Worm (Caenorhabditis elegans): Measurements from ENCODE around the gene hsp-6.

hsp-6 gene

DNA sequence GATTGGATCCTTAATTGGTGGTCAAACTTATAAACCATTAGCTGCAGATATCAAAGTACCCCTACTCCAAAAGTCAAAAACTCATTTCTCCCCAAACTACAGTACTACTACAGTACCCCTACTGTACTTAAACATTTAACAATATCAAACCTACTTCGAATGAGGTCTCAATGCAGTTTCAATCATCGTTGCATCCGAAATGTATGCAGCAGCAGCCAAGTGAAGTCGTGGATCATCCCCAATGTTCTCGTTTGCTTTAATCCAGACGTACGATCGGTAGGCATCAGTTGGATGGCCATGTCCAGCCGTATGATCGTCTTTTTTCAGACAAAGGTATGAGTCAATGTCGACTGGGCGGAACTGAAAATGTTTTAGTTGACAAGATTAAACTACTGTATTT lies 31.0 kb upstream of the hsp-6 start:
- TF ChIP-seq nhr-85 (tag), result no peak
- TF ChIP-seq lir-3 (tag; optimal IDR thresholded peaks at IDR 0.05; ENCODE audit: poor library complexity), result no peak
- no peak for TF ChIP-seq tlp-1 (tag; optimal IDR thresholded peaks at IDR 0.05)
- TF ChIP-seq alr-1 (tag; optimal IDR thresholded peaks at IDR 0.05; ENCODE audit: borderline replicate concordance), result no peak
- no peak for TF ChIP-seq nhr-237 (tag; optimal IDR thresholded peaks at IDR 0.05)
- no peak for TF ChIP-seq xbp-1 (tag; optimal IDR thresholded peaks at IDR 0.05)
- no peak for TF ChIP-seq nhr-28 (tag; optimal IDR thresholded peaks at IDR 0.05)
- TF ChIP-seq zip-4 (GFP tag; optimal IDR thresholded peaks at IDR 0.05), result no peak
- no peak for TF ChIP-seq nhr-47 (tag; optimal IDR thresholded peaks at IDR 0.05)
- TF ChIP-seq lin-15B (tag; optimal IDR thresholded peaks at IDR 0.05), result no peak
- no peak for TF ChIP-seq lsy-2 (tag; optimal IDR thresholded peaks at IDR 0.05)
- no peak for TF ChIP-seq unc-30 (tag; optimal IDR thresholded peaks at IDR 0.05)
- no peak for TF ChIP-seq zag-1 (tag; optimal IDR thresholded peaks at IDR 0.05)
- no peak for TF ChIP-seq aha-1 (tag; optimal IDR thresholded peaks at IDR 0.05)
- no peak for TF ChIP-seq pax-3 (tag; optimal IDR thresholded peaks at IDR 0.05)
- TF ChIP-seq ceh-63 (GFP tag; optimal IDR thresholded peaks at IDR 0.05), result no peak
- no peak for TF ChIP-seq sup-37 (GFP tag; optimal IDR thresholded peaks at IDR 0.05)
- TF ChIP-seq ets-5 (GFP tag; IDR thresholded peaks at IDR 0.05), result no peak
- TF ChIP-seq Y116A8C.19 (tag; optimal IDR thresholded peaks at IDR 0.05; ENCODE audit: borderline replicate concordance), result no peak

DNA sequence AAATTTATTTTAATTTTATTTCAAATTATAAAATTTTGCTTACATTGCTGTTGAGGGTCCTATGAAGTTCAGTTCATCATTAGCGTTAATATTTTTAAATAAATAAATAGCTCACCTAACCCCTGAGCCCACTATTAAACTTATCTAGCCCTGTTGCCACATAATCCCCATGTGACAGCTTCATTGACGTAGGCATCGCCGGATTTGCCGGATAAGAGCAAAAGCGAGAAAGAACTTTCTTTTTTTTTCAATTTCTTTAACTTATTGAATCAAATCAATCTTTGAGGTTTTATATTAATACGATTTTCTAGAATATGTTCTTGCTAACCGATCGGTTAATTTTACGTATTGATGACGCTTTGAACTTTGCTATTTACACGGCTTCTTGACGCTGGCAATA lies 25.4 kb upstream of the hsp-6 start:
- TF ChIP-seq zag-1 (tag; optimal IDR thresholded peaks at IDR 0.05), result no peak
- TF ChIP-seq lin-14 (GFP tag; optimal IDR thresholded peaks at IDR 0.05), result no peak
- no peak for TF ChIP-seq C34B4.2 (tag; optimal IDR thresholded peaks at IDR 0.05)
- no peak for TF ChIP-seq lir-3 (tag; optimal IDR thresholded peaks at IDR 0.05; ENCODE audit: poor library complexity)
- TF ChIP-seq mab-9 (GFP tag; IDR thresholded peaks at IDR 0.05), result no peak
- TF ChIP-seq ces-1 (GFP tag; optimal IDR thresholded peaks at IDR 0.05), result no peak
- no peak for TF ChIP-seq C04F5.9 (tag; optimal IDR thresholded peaks at IDR 0.05)
- no peak for TF ChIP-seq elt-2 (tag; optimal IDR thresholded peaks at IDR 0.05)
- no peak for TF ChIP-seq hlh-4 (tag; optimal IDR thresholded peaks at IDR 0.05)
- no peak for TF ChIP-seq pax-3 (tag; optimal IDR thresholded peaks at IDR 0.05)
- TF ChIP-seq irx-1 (tag; optimal IDR thresholded peaks at IDR 0.05), result no peak
- TF ChIP-seq ets-5 (GFP tag; IDR thresholded peaks at IDR 0.05), result no peak
- TF ChIP-seq egl-13 (tag; optimal IDR thresholded peaks at IDR 0.05), result peak; percentile 55
- TF ChIP-seq fkh-4 (tag; optimal IDR thresholded peaks at IDR 0.05; ENCODE audit: borderline replicate concordance), result no peak
- TF ChIP-seq unc-30 (tag; optimal IDR thresholded peaks at IDR 0.05), result no peak
- no peak for TF ChIP-seq unc-130 (tag; optimal IDR thresholded peaks at IDR 0.05)
- peak; percentile 13 for TF ChIP-seq nhr-71 (tag; optimal IDR thresholded peaks at IDR 0.05)
- TF ChIP-seq ztf-11 (tag; optimal IDR thresholded peaks at IDR 0.05), result no peak
- TF ChIP-seq lsy-2 (tag; optimal IDR thresholded peaks at IDR 0.05), result no peak
- no peak for TF ChIP-seq ceh-90 (tag; optimal IDR thresholded peaks at IDR 0.05)
- TF ChIP-seq fkh-8 (tag; optimal IDR thresholded peaks at IDR 0.05), result peak; percentile 28
- TF ChIP-seq nhr-47 (tag; optimal IDR thresholded peaks at IDR 0.05), result peak; percentile 9
- no peak for TF ChIP-seq nhr-85 (tag)
- no peak for TF ChIP-seq snpc-4 (tag; optimal IDR thresholded peaks at IDR 0.05)
- TF ChIP-seq pag-3 (tag; optimal IDR thresholded peaks at IDR 0.05; ENCODE audit: borderline replicate concordance, insufficient read depth), result no peak
- TF ChIP-seq ceh-63 (GFP tag; optimal IDR thresholded peaks at IDR 0.05), result no peak
- peak; percentile 68 for TF ChIP-seq dsc-1 (tag; optimal IDR thresholded peaks at IDR 0.05)

DNA sequence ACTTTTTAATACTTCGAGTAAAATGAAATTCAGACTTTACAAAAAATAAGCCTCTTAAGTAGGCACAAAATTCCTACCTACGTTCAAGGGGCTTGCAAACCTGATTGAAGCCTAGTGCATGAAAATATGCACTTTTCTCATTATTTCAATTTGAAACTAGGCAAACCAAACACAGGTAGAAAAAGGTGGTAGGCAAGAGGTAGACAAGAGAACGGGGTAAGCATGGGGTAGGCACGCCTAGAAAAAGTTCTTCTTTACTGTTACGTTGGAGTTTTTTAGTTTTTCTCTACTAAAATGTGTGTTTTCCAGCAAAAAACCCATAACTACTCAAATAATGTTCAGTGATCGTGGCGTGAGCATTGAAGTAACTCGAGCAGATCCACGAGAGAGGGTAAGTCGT lies 24.6 kb upstream of the hsp-6 start, which contains the start of gene nex-4:
nex-4 (plus strand) TSS at position 301 of the 400 bp plus-strand sequence.
- no peak for TF ChIP-seq tbx-2 (tag; optimal IDR thresholded peaks at IDR 0.05)
- TF ChIP-seq blmp-1 (tag; optimal IDR thresholded peaks at IDR 0.05), result no peak
- TF ChIP-seq ztf-4 (tag; optimal IDR thresholded peaks at IDR 0.05), result no peak
- no peak for TF ChIP-seq nhr-19 (GFP tag; conservative IDR thresholded peaks at IDR 0.05)

All from whole organism, L1 larva.